Worm (Caenorhabditis elegans): Measurements from ENCODE around the gene C49F8.1.

Gene C49F8.1

DNA sequence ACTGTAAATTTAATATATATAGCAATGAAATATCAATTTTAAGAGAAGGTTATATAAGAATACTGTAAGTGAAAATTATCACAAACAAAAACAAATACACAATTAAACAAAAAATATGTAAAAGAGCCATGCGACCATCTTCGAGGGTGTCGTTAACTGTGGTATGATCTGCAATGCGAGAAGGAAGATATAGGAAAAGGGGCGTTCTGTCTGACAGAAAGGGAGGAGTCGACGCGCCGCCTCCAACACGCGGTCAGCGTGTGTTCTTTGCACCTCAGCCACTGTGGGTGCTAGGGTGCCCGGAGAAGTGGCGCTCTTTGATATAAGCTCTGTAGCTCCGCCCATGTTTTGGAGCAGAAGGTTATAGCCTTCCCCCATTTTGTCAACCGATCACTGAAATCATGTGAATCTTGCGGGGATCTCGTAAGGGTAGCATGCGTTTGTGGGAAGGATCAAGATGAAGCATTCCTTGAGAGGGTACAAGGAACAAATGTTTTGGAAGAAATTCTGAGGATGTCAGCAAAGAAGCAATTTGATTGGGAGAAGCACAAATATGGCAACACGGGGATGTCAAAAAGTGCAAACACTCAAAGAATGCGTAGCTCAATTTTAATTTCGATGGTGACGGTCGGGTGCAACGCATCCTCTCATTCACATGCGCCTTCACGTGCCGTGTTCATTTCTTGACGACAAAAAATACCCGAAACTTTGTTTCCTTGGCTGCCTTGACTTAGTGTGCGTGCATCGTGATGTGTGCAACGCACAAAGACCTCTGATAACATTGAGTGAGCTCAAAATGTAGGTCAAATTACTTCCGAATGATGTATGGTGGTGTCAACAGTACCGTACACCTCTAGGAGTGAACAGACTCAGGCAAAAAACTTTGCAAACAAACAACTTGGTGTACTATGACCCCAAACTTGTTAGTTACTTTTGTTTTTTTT lies 13.7 kb downstream of the C49F8.1 start, which contains the start of gene mxl-3:
TSS of gene mxl-3 (minus strand) at position 1 of the 944 bp plus-strand sequence.
- no peak for TF ChIP-seq him-1 (tag; optimal IDR thresholded peaks at IDR 0.05)
- no peak for TF ChIP-seq W03F9.2 (tag; optimal IDR thresholded peaks at IDR 0.05)
- TF ChIP-seq dao-5 (tag; optimal IDR thresholded peaks at IDR 0.05), result no peak

DNA sequence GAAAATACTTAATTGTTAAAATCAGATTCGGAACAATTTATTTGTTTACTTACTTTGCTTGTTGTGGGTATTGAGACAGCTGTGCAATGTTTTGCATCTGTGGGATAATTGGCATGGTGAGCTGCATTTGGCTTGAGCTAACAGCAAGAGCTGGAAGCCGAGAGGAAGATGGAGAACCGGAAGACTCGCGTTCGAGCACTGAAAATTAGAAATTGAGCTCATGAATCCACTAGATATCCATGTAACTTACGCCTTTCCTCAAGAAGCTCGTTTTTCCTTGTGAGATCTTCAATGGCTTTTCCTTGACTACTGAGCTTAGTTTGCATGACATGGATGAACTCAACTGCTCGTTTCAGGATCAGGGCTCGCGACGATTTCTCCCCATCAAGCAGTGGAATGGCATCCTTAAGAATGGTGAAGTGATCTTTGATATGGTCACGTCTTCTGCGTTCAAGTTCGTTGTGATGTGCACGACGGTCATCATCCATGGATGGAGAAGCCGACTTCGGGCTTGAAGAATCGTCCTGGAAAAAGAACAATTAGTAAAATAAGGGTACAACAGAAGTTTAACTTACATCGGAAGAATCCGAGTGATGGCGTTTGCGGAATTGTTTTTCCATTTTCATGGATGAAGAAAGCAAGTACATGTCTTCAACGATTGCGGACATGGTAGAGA lies 14.5 kb downstream of the C49F8.1 start:
- TF ChIP-seq W03F9.2 (tag; optimal IDR thresholded peaks at IDR 0.05) (no peak), him-1 (tag; optimal IDR thresholded peaks at IDR 0.05) (no peak), dao-5 (tag; optimal IDR thresholded peaks at IDR 0.05) (no peak)

DNA sequence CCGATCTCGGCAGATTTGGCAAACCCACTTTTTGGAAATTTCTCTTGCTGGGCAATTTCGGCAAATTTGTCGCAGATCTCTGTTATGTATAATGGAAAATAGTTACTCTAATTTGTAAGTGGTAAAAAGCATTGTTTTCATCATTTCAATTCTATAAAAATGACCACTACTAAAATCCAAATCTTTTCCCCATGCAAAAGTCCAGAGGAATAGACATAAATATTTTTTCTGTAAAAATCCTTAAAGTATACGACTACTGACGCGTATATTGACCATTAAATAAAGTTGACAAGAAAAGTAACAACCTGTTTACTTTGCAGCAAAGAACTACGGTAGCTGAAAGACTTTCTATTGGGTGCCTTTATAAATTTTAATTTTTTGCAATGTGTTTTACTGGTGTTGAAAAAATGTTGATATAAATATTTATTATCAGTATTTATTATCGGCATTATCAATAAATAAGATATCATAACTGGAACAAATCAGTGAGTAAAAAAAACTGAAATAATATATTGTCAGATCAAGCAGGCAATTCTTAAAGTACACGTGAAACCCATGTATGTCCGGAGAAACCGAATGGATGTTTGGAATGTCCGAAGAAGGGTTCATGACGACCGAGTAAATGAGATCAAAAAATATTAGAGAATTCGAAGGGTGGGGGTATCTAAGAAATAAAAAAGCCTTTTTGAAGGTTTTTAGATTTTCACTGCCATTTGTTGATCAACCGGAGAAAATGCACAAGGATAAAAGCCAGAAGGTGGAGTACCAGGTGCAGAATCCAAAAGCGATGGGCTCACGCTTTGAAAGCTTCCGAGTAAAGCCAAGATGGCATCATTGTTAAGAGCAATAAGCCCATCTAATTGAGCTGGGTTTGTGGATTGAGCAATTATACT lies 15.3 kb downstream of the C49F8.1 start:
- TF ChIP-seq him-1 (tag; optimal IDR thresholded peaks at IDR 0.05) (no peak), dao-5 (tag; optimal IDR thresholded peaks at IDR 0.05) (no peak), W03F9.2 (tag; optimal IDR thresholded peaks at IDR 0.05) (no peak)

DNA sequence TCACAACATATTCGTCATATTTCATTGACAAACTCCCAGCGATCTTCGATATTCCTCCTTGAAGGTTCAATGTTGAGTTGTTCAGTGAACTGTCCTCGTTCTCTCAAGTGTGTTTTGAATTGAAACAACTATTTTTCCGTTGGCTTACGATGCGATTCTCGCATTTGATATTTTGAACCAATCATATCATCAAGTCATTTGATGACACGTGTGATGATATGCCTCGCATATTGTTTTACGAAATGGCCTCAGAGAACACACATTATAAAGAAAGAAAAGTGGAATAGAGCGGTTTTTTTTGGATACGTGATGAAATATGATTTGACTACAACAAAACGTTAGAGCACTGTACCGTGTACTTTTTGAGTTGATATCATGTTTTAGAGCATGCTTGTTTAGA lies 16.4 kb downstream of the C49F8.1 start:
- TF ChIP-seq him-1 (tag; optimal IDR thresholded peaks at IDR 0.05) (no peak), W03F9.2 (tag; optimal IDR thresholded peaks at IDR 0.05) (peak; percentile 48)

DNA sequence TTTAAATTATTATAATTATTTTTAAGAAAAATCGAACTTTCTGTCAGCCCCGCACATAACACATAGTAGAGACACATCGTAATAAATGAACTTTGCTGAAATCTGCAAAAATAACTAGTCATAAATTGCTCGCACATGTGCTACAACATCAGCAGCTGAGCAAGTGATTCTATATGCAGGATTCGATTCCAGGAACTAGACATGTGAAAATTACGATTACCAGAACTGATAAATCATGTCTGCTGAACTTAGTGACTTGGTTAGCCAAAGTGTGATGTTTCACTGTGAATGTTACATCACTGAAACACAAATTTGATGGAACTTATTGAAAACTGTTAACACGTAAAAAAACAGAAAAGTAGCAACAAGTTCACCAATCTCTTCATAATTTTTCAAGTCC lies 17.5 kb downstream of the C49F8.1 start:
- TF ChIP-seq dao-5 (tag; optimal IDR thresholded peaks at IDR 0.05) (no peak), W03F9.2 (tag; optimal IDR thresholded peaks at IDR 0.05) (no peak), him-1 (tag; optimal IDR thresholded peaks at IDR 0.05) (no peak)

DNA sequence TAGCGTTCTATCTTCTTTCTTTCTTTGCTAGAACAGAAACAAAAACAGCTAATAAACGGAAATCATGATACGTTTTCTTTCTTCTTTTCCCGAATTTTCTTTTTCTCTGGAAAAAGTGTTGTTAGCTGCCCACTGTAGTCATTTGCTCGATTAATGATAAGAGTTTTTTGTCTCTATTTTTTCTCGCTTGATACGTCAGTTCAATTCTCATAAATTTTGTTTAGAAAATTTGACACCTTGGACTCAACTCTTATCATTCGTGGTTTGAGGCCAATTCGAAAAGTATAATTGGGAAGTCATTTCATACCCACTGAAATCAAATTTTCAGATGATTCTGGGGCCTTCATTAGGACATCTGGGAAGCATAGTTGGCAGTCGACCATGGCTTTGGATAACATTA lies 22.9 kb downstream of the C49F8.1 start:
- TF ChIP-seq dao-5 (tag; optimal IDR thresholded peaks at IDR 0.05), result no peak
- TF ChIP-seq W03F9.2 (tag; optimal IDR thresholded peaks at IDR 0.05), result no peak
- TF ChIP-seq him-1 (tag; optimal IDR thresholded peaks at IDR 0.05), result no peak

DNA sequence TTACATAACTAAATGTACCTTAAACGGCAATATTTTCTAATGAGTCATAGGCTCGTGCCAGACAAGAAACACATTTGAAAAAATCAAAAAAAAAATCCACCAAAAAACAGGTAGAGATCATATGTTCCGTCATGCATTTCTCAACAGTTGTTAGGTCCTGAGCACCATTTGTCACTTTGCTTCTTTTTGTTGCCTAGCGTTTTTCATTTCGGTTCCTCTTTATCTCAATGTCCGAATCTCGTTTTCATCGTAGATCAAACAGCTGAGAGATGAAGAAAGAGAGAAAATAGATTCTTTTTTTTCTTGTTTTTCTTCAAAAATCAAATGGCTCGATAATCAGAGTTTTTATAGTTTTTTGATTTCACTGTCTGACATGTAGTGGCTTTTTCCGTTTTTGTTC lies 23.8 kb downstream of the C49F8.1 start:
- no peak for TF ChIP-seq W03F9.2 (tag; optimal IDR thresholded peaks at IDR 0.05)
- no peak for TF ChIP-seq him-1 (tag; optimal IDR thresholded peaks at IDR 0.05)
- no peak for TF ChIP-seq dao-5 (tag; optimal IDR thresholded peaks at IDR 0.05)

DNA sequence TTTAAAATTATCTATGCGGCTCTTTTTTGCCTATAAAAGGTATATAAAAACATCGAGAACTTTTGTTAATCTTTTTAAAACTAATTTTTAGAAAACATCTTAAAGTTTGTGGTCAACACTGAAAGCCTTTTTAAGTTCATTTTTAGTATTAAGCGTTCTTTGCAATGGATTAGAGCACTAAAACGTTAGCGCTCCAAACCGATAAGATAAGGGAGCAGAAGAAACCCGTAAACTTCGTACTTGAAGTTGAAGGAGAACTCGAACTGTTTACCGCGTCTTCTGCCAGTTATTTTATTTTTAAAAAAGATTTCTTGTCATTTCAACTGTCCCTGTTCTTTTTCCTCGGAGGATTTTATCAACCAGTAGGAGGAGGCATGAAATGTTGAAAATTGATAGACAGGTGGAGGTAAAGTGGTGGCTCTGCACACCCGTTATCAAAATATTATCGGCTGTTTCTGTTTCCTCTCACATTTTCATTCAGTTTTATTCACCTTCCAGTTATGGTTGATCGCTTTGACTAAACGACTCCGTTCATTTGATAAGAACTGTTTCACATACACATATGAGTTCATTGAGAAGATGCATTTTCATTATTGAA lies 25.7 kb downstream of the C49F8.1 start:
- TF ChIP-seq dao-5 (tag; optimal IDR thresholded peaks at IDR 0.05) (no peak), him-1 (tag; optimal IDR thresholded peaks at IDR 0.05) (no peak), W03F9.2 (tag; optimal IDR thresholded peaks at IDR 0.05) (no peak)

DNA sequence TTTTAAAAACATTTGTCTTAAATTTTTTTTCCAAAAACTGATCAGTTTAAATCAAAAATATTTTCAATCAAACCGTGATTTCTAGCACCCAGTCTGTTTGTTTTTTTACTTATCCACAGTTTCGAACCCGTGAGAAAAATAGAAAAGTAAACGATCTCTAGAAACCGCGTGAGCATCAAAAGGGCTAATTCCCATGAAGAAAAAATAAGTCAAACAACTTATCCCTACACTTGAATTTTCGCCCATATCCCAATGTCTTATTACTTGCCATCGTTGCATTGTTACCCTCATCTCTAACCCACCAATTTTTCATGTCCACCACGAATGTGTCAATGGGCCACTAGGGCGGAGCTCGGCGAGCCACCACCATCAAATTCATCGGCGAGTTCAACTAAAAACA lies 27.1 kb downstream of the C49F8.1 start, which contains the start of gene ptr-24:
TSS of gene ptr-24 (plus strand) at position 301 of the 400 bp plus-strand sequence.
- no peak for TF ChIP-seq dao-5 (tag; optimal IDR thresholded peaks at IDR 0.05)
- no peak for TF ChIP-seq him-1 (tag; optimal IDR thresholded peaks at IDR 0.05)
- no peak for TF ChIP-seq W03F9.2 (tag; optimal IDR thresholded peaks at IDR 0.05)

DNA sequence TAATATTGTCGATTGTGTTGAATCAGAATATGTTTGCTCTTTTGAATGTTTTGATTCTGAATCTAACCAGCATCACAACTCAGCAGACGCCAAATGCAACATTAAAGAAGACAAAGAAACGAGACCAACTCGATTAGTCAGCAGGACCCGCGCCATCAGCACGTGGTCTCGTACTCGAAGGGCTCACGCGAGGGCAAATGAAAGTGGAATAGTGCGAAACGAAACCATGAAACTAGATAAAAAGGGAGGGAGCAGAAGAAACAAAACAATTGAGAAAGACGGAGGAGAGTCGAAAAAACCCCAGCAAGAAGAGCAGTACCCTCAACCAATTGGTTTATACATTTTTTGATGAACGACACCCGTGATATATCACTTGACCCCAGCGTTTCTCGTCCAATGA lies 27.8 kb downstream of the C49F8.1 start:
- TF ChIP-seq W03F9.2 (tag; optimal IDR thresholded peaks at IDR 0.05) (no peak), him-1 (tag; optimal IDR thresholded peaks at IDR 0.05) (no peak), dao-5 (tag; optimal IDR thresholded peaks at IDR 0.05) (no peak)

DNA sequence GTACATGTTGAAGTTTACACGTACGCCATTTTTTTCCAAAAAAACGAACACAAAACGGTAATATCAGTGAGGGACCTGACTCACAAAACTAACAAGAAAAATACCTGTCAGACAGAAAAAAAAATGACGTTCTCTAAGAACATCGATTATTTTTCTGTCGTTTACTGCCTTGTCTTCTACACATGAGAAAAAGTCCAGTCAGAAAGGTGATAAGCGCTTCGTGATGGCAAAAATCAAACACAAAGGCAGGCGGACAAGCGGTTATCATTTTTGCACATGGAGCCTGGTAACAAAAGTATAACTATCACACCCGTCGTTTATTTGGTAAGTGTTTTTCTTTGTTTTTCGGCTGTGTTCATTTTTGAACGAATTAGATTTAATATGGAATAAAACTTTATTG lies 31.0 kb downstream of the C49F8.1 start, which contains the start of gene F46G10.4:
TSS of gene F46G10.4 (plus strand) at position 212 of the 400 bp plus-strand sequence.
- no peak for TF ChIP-seq him-1 (tag; optimal IDR thresholded peaks at IDR 0.05)
- peak; percentile 13 for TF ChIP-seq W03F9.2 (tag; optimal IDR thresholded peaks at IDR 0.05)
- TF ChIP-seq dao-5 (tag; optimal IDR thresholded peaks at IDR 0.05), result no peak

DNA sequence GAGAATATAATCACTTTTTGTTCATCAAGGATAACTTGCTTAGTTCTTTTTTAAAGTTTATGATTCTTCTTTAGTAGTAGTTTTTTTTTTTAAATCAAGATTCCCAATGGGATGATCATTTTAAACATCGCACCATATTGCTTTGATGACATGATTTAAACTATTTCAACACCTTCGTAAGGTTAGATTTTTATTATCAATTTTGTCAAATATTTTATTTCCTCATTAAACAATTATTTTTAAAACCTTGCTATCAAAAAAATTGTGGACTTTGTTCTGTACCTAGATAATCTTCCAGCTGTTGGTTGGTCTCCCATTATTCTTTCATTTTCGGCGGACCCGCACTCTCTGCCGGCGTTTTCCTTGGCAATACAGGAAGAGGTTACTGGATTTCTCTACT lies 33.4 kb downstream of the C49F8.1 start, which contains the start of gene sir-2.3:
TSS of gene sir-2.3 (plus strand) at position 301 of the 400 bp plus-strand sequence.
- TF ChIP-seq W03F9.2 (tag; optimal IDR thresholded peaks at IDR 0.05) (no peak), him-1 (tag; optimal IDR thresholded peaks at IDR 0.05) (no peak), dao-5 (tag; optimal IDR thresholded peaks at IDR 0.05) (no peak)

DNA sequence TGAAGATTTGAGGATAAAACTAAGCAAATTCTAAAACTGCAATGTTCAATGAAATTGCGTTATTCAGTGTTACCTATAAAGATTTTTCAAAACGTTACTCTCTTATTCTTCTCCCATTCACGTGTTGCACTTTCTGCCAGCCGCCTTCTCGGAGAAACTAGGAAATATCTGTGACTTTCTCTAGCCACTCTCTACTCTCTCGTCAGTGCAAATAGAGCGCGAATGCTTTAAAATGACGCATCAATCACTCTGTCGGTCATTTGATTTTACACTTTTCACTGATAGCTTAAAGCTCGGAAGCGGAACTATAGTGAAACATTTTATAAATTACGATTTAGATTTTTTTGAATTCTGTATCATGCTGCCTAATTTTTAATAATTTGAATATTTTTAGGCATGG lies 35.9 kb downstream of the C49F8.1 start:
- no peak for TF ChIP-seq him-1 (tag; optimal IDR thresholded peaks at IDR 0.05)
- TF ChIP-seq dao-5 (tag; optimal IDR thresholded peaks at IDR 0.05), result no peak
- peak; percentile 63 for TF ChIP-seq W03F9.2 (tag; optimal IDR thresholded peaks at IDR 0.05)
